Fruit fly (Drosophila melanogaster) whole organism, embryonic: ENCODE measurements around the gene CG32650.

ENCODE experiments used
- Antp ChIP-seq: fragments of 200-800 bp; sonication (Bioruptor generic); optimal IDR thresholded peaks from 3 replicates; lab custom pipeline; 2016; ENCODE audit warnings: missing biosample characterization, missing genetic modification characterization
- BEAF-32 ChIP-seq: fragments of 200-800 bp; sonication (Bioruptor generic); optimal IDR thresholded peaks from 3 replicates; lab custom pipeline; 2017; ENCODE audit warnings: missing biosample characterization, missing genetic modification characterization, mild to moderate bottlenecking, moderate library complexity, missing genetic modification reagents
- CG10462 ChIP-seq: fragments of 200-800 bp; sonication (Bioruptor generic); optimal IDR thresholded peaks from 2 replicates; lab custom pipeline; 2016; ENCODE audit warnings: missing biosample characterization, missing genetic modification characterization
- CG10543 ChIP-seq: fragments of 200-800 bp; sonication (Bioruptor generic); optimal IDR thresholded peaks from 3 replicates; lab custom pipeline; 2017; ENCODE audit warnings: missing biosample characterization, mild to moderate bottlenecking, missing genetic modification characterization, moderate library complexity
- CG10654 ChIP-seq: fragments of 200-800 bp; sonication (Bioruptor generic); optimal IDR thresholded peaks from 2 replicates; lab custom pipeline; 2016; ENCODE audit warnings: missing biosample characterization, missing genetic modification characterization
- CG12391 ChIP-seq: fragments of 200-800 bp; sonication (Bioruptor generic); optimal IDR thresholded peaks from 3 replicates; lab custom pipeline; 2018; ENCODE audit warnings: missing biosample characterization, mild to moderate bottlenecking, missing genetic modification characterization, moderate library complexity
- CG13287 ChIP-seq: fragments of 200-800 bp; sonication (Bioruptor generic); IDR thresholded peaks from 2 replicates; pipeline ENCODE4 v1.3.6; 2022; ENCODE audit warnings: missing biosample characterization, missing genetic modification characterization; ENCODE audit not compliant: partially characterized antibody
- CG15011 ChIP-seq: fragments of 200-800 bp; sonication (Bioruptor generic); optimal IDR thresholded peaks from 3 replicates; lab custom pipeline; 2018; ENCODE audit warnings: missing biosample characterization, mild to moderate bottlenecking, missing genetic modification characterization
- CG1647 ChIP-seq: fragments of 200-800 bp; sonication (Bioruptor generic); optimal IDR thresholded peaks from 3 replicates; lab custom pipeline; 2016; ENCODE audit warnings: missing biosample characterization, missing genetic modification characterization
- CG16815 ChIP-seq: fragments of 200-800 bp; sonication (Bioruptor generic); optimal IDR thresholded peaks from 3 replicates; lab custom pipeline; 2017; ENCODE audit warnings: missing biosample characterization, mild to moderate bottlenecking, missing genetic modification characterization
- CG17186 ChIP-seq: fragments of 200-800 bp; sonication (Bioruptor generic); optimal IDR thresholded peaks from 3 replicates; lab custom pipeline; 2017; ENCODE audit warnings: missing biosample characterization, missing genetic modification reagents, missing genetic modification characterization
- CG17359 ChIP-seq: fragments of 200-800 bp; sonication (Bioruptor generic); optimal IDR thresholded peaks from 3 replicates; lab custom pipeline; 2018; ENCODE audit warnings: missing biosample characterization, mild to moderate bottlenecking, missing genetic modification characterization, moderate library complexity
- CG17568 ChIP-seq: fragments of 200-800 bp; sonication (Bioruptor generic); optimal IDR thresholded peaks from 2 replicates; lab custom pipeline; 2018; ENCODE audit warnings: missing biosample characterization, mild to moderate bottlenecking, missing genetic modification characterization, moderate library complexity
- CG2199 ChIP-seq: fragments of 200-800 bp; sonication (Bioruptor generic); IDR thresholded peaks from 3 replicates; pipeline ENCODE4 v1.3.6; 2022; ENCODE audit warnings: missing biosample characterization, missing genetic modification characterization
- CG2202 ChIP-seq: fragments of 200-800 bp; sonication (Bioruptor generic); optimal IDR thresholded peaks from 2 replicates; lab custom pipeline; 2018; ENCODE audit warnings: missing biosample characterization, mild to moderate bottlenecking, missing genetic modification characterization
- CG31365 ChIP-seq: fragments of 200-800 bp; sonication (Bioruptor generic); optimal IDR thresholded peaks from 2 replicates; lab custom pipeline; 2018; ENCODE audit warnings: missing biosample characterization, mild to moderate bottlenecking, missing genetic modification characterization
- CG33557 ChIP-seq: fragments of 200-800 bp; sonication (Bioruptor generic); optimal IDR thresholded peaks from 2 replicates; lab custom pipeline; 2019; ENCODE audit warnings: missing biosample characterization, mild to moderate bottlenecking, missing genetic modification characterization, moderate library complexity
- CG6254 ChIP-seq: fragments of 200-800 bp; sonication (Bioruptor generic); optimal IDR thresholded peaks from 3 replicates; lab custom pipeline; 2017; ENCODE audit warnings: mild to moderate bottlenecking, missing biosample characterization, missing genetic modification reagents, missing genetic modification characterization
- CG7963 ChIP-seq: fragments of 200-800 bp; sonication (Bioruptor generic); IDR thresholded peaks from 3 replicates; pipeline ENCODE4 v1.3.6; 2022; ENCODE audit warnings: missing biosample characterization, missing genetic modification characterization; ENCODE audit not compliant: partially characterized antibody
- CG8478 ChIP-seq: fragments of >200 bp; optimal IDR thresholded peaks from 2 replicates; lab custom pipeline; 2018
- Dek ChIP-seq: fragments of 200-800 bp; sonication (Bioruptor generic); optimal IDR thresholded peaks from 3 replicates; lab custom pipeline; 2019; ENCODE audit warnings: missing biosample characterization, mild to moderate bottlenecking, missing genetic modification characterization, moderate library complexity
- HLH4C ChIP-seq: fragments of 200-800 bp; sonication (Bioruptor generic); IDR thresholded peaks from 3 replicates; pipeline ENCODE4 v1.3.6; 2022; ENCODE audit warnings: missing biosample characterization, missing genetic modification characterization; ENCODE audit not compliant: partially characterized antibody
- Hey ChIP-seq: fragments of 200-800 bp; sonication (Bioruptor generic); optimal IDR thresholded peaks from 3 replicates; lab custom pipeline; 2018; ENCODE audit warnings: missing biosample characterization, mild to moderate bottlenecking, missing genetic modification characterization
- MESR4 ChIP-seq: fragments of 200-800 bp; sonication (Bioruptor generic); optimal IDR thresholded peaks from 2 replicates; lab custom pipeline; 2018; ENCODE audit warnings: missing biosample characterization, mild to moderate bottlenecking, missing genetic modification characterization, moderate library complexity
- Mes4 ChIP-seq: fragments of 200-800 bp; sonication (Bioruptor generic); optimal IDR thresholded peaks from 2 replicates; lab custom pipeline; 2016; ENCODE audit warnings: missing biosample characterization, missing genetic modification characterization
- Mrtf ChIP-seq: fragments of 200-800 bp; sonication (Bioruptor generic); IDR thresholded peaks from 3 replicates; pipeline ENCODE4 v1.3.6; 2022; ENCODE audit warnings: missing biosample characterization, missing genetic modification characterization
- Sin3A ChIP-seq: fragments of >200 bp; optimal IDR thresholded peaks from 2 replicates; lab custom pipeline; 2018
- cg ChIP-seq: fragments of 200-800 bp; sonication (Bioruptor generic); optimal IDR thresholded peaks from 3 replicates; lab custom pipeline; 2019; ENCODE audit warnings: missing biosample characterization, mild to moderate bottlenecking, missing genetic modification characterization, moderate library complexity
- chinmo ChIP-seq: fragments of 200-800 bp; sonication (Bioruptor generic); IDR thresholded peaks from 4 replicates; pipeline ENCODE4 v1.3.6; 2022; ENCODE audit warnings: missing biosample characterization, missing genetic modification characterization; ENCODE audit not compliant: partially characterized antibody
- dm ChIP-seq: fragments of 200-800 bp; sonication (Bioruptor generic); optimal IDR thresholded peaks from 3 replicates; lab custom pipeline; 2016; ENCODE audit warnings: missing biosample characterization, missing genetic modification characterization
- emc ChIP-seq: fragments of 200-800 bp; sonication (Bioruptor generic); optimal IDR thresholded peaks from 2 replicates; lab custom pipeline; 2016; ENCODE audit warnings: missing biosample characterization, missing genetic modification characterization
- en ChIP-seq: fragments of 200-800 bp; sonication (Bioruptor generic); optimal IDR thresholded peaks from 2 replicates; lab custom pipeline; 2016; ENCODE audit warnings: missing biosample characterization, missing genetic modification characterization
- fd64A ChIP-seq: fragments of 200-800 bp; sonication (Bioruptor generic); optimal IDR thresholded peaks from 3 replicates; lab custom pipeline; 2018; ENCODE audit warnings: missing biosample characterization, mild to moderate bottlenecking, missing genetic modification characterization
- grn ChIP-seq: fragments of 200-800 bp; sonication (Bioruptor generic); optimal IDR thresholded peaks from 3 replicates; lab custom pipeline; 2017; ENCODE audit warnings: missing biosample characterization, missing genetic modification characterization
- gro ChIP-seq: fragments of 200-800 bp; sonication (Bioruptor generic); optimal IDR thresholded peaks from 2 replicates; lab custom pipeline; 2016; ENCODE audit warnings: missing biosample characterization, missing genetic modification characterization
- gt ChIP-seq: fragments of 200-800 bp; sonication (Bioruptor generic); IDR thresholded peaks from 2 replicates; pipeline ENCODE4 v1.3.6; 2022; ENCODE audit warnings: missing biosample characterization, missing genetic modification characterization
- her ChIP-seq: fragments of 200-800 bp; sonication (Bioruptor generic); optimal IDR thresholded peaks from 2 replicates; lab custom pipeline; 2016; ENCODE audit warnings: missing biosample characterization, missing genetic modification characterization
- knrl ChIP-seq: fragments of 200-800 bp; sonication (Bioruptor generic); IDR thresholded peaks from 3 replicates; pipeline ENCODE4 v1.3.6; 2022; ENCODE audit warnings: missing biosample characterization, missing genetic modification characterization; ENCODE audit not compliant: partially characterized antibody
- lbe ChIP-seq: fragments of 200-800 bp; sonication (Bioruptor generic); optimal IDR thresholded peaks from 2 replicates; lab custom pipeline; 2016; ENCODE audit warnings: missing biosample characterization, mild to moderate bottlenecking, missing genetic modification characterization
- lola ChIP-seq, 3 experiments: fragments of >200 bp in 2 of 3; fragments of 200-800 bp in 1 of 3; sonication (Bioruptor generic) in 1 of 3; optimal IDR thresholded peaks; 2 replicates each; lab custom pipeline; 2017 to 2019; ENCODE audit warnings: missing biosample characterization in 3 of 3, missing genetic modification characterization in 3 of 3, mild to moderate bottlenecking in 1 of 3, moderate library complexity in 1 of 3
- nerfin-2 ChIP-seq: fragments of 200-800 bp; sonication (Bioruptor generic); IDR thresholded peaks from 2 replicates; pipeline ENCODE4 v1.3.6; 2022; ENCODE audit warnings: missing biosample characterization, missing genetic modification characterization; ENCODE audit not compliant: partially characterized antibody
- nom ChIP-seq: fragments of 200-800 bp; sonication (Bioruptor generic); optimal IDR thresholded peaks from 2 replicates; lab custom pipeline; 2017; ENCODE audit warnings: missing biosample characterization, missing genetic modification characterization, mild to moderate bottlenecking, moderate library complexity, missing genetic modification reagents
- rib ChIP-seq: fragments of 200-800 bp; sonication (Bioruptor generic); IDR thresholded peaks from 2 replicates; pipeline ENCODE4 v1.3.6; 2022; ENCODE audit warnings: missing biosample characterization, missing genetic modification characterization
- row ChIP-seq: fragments of 200-800 bp; sonication (Bioruptor generic); IDR thresholded peaks from 3 replicates; pipeline ENCODE4 v1.3.6; 2022; ENCODE audit warnings: missing biosample characterization, missing genetic modification characterization
- sens ChIP-seq: fragments of 200-800 bp; sonication (Bioruptor generic); peaks from one replicate; lab custom pipeline; 2016; ENCODE audit warnings: missing biosample characterization, missing genetic modification characterization
- sqz ChIP-seq: fragments of 200-800 bp; sonication (Bioruptor generic); optimal IDR thresholded peaks from 3 replicates; lab custom pipeline; 2018; ENCODE audit warnings: missing biosample characterization, mild to moderate bottlenecking, missing genetic modification characterization
- sr ChIP-seq: fragments of 200-800 bp; sonication (Bioruptor generic); IDR thresholded peaks from 3 replicates; pipeline ENCODE4 v1.3.6; 2022; ENCODE audit warnings: missing biosample characterization, missing genetic modification characterization
- sug ChIP-seq: fragments of 200-800 bp; optimal IDR thresholded peaks from 2 replicates; lab custom pipeline; 2019; ENCODE audit warnings: missing biosample characterization, mild to moderate bottlenecking, missing genetic modification characterization, moderate library complexity
- zen2 ChIP-seq: fragments of 200-800 bp; sonication (Bioruptor generic); IDR thresholded peaks from 3 replicates; pipeline ENCODE4 v1.3.6; 2022; ENCODE audit warnings: missing biosample characterization, missing genetic modification characterization; ENCODE audit not compliant: partially characterized antibody
- zfh1 ChIP-seq: fragments of 200-800 bp; sonication (Bioruptor generic); IDR thresholded peaks from 3 replicates; pipeline ENCODE4 v1.3.6; 2022; ENCODE audit warnings: missing biosample characterization, missing genetic modification characterization

Gene CG32650

dm6 chrX:12903099-12903616, 4.7 kb upstream of the CG32650 start, which contains the start of gene Flad1 (continued):
- TF ChIP-seq dm (peak; percentile 73), CG10543 (GFP tag; lab: Kevin White, UChicago) (peak; percentile 44), her (no peak), row (GFP tag; lab: Robert Waterston, UW) (0 out of 3 replicates have a peak, but pooled peaks have one; percentile 12), CG15011 (no peak), Dek (tag; lab: Kevin White, UChicago) (no peak), rib (GFP tag; lab: Robert Waterston, UW) (no peak), CG7963 (GFP tag; lab: Robert Waterston, UW) (0 out of 3 replicates have a peak, but pooled peaks have one; percentile 34), knrl (GFP tag; lab: Robert Waterston, UW) (peak; percentile 51; the same call in 2 of the 3 replicates), MESR4 (GFP tag; lab: Kevin White, UChicago) (peak; percentile 68), emc (no peak), sqz (peak; percentile 68), CG17359 (tag; lab: Kevin White, UChicago) (no peak), Sin3A (lab: Kevin White, UChicago) (peak; percentile 14), CG12391 (tag; lab: Kevin White, UChicago) (no peak), CG16815 (GFP tag; lab: Kevin White, UChicago) (no peak), nerfin-2 (peak; percentile 31; the same call in 1 of the 2 replicates), sens (GFP tag; lab: Kevin White, UChicago) (peak; percentile 17), Antp (GFP tag; lab: Kevin White, UChicago) (no peak), CG31365 (tag; lab: Kevin White, UChicago) (no peak), BEAF-32 (GFP tag; lab: Kevin White, UChicago) (peak; percentile 71), CG2199 (GFP tag; lab: Robert Waterston, UW) (no peak), CG17186 (GFP tag; lab: Kevin White, UChicago) (peak; percentile 86), gt (GFP tag; lab: Robert Waterston, UW) (no peak), CG10654 (GFP tag; lab: Kevin White, UChicago) (no peak), en (no peak), Mrtf (GFP tag; lab: Robert Waterston, UW) (no peak), nom (GFP tag; lab: Kevin White, UChicago) (peak; percentile 8), HLH4C (GFP tag; lab: Robert Waterston, UW) (peak; percentile 56; the same call in 1 of the 3 replicates), CG17568 (GFP tag; lab: Kevin White, UChicago) (no peak), sr (GFP tag; lab: Robert Waterston, UW) (no peak), CG1647 (no peak), Mes4 (GFP tag; lab: Kevin White, UChicago) (no peak), CG6254 (GFP tag; lab: Kevin White, UChicago) (no peak), CG2202 (tag; lab: Kevin White, UChicago) (no peak), grn (GFP tag; lab: Kevin White, UChicago) (no peak), CG33557 (no peak), chinmo (GFP tag; lab: Robert Waterston, UW) (0 out of 4 replicates have a peak, but pooled peaks have one; percentile 54), CG10462 (GFP tag; lab: Kevin White, UChicago) (no peak), fd64A (GFP tag; lab: Kevin White, UChicago) (no peak), sug (tag; lab: Kevin White, UChicago) (peak; percentile 9), CG13287 (GFP tag; lab: Robert Waterston, UW) (peak; percentile 69), cg (GFP tag; lab: Kevin White, UChicago) (peak; percentile 88), gro (GFP tag; lab: Kevin White, UChicago) (no peak), zfh1 (no peak), CG8478 (lab: Kevin White, UChicago) (peak; percentile 88), lbe (GFP tag; lab: Kevin White, UChicago) (no peak), lola (GFP tag; optimal IDR thresholded peaks at IDR 0.05; lab: Kevin White, UChicago) (no peak), Hey (tag; lab: Kevin White, UChicago) (no peak), zen2 (GFP tag; lab: Robert Waterston, UW) (no peak; the same call in 2 of the 3 replicates)
